Worm (Caenorhabditis elegans): ENCODE results near the gene ttbk-5.

DNA sequence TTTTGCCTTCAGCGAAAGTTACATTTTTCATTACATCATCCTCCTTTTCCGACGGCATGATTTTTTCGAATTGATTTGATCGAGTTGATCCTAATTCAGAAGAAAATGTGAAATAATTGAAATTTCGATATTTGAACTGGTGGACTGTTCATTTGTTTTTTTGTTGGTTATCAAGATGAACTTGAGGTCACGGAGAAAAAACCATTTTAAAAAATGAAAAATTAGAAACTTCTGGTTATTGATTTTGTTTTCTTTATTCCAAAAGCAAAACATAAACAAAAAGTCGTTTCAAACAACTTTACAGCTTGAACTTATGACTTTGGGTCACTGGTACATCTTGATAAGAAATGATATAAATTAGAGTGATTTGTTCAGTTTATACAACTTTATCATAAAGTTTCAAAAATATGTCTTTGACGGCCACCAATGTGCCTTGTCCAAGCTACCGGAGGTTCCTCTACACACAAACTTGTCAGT is 15.4 kb upstream of the ttbk-5 start, which contains the start of the genes ttbk-4 and W01B6.4:
- TF ChIP-seq fos-1 (tag; optimal IDR thresholded peaks at IDR 0.05) (no peak), ama-1 (optimal IDR thresholded peaks at IDR 0.05) (no peak), ztf-4 (tag; optimal IDR thresholded peaks at IDR 0.05) (no peak)
